Fruit fly (Drosophila melanogaster) whole organism, embryonic: Measurements from ENCODE around the gene miple1.

Experiments
- Ada2b ChIP-seq: fragments of 200-800 bp; sonication (Bioruptor generic); IDR thresholded peaks from 2 replicates; pipeline ENCODE4 v1.3.6; 2022; ENCODE audit warnings: missing biosample characterization, missing genetic modification characterization
- Bteb2 ChIP-seq: fragments of 200-800 bp; sonication (Bioruptor generic); optimal IDR thresholded peaks from 2 replicates; lab custom pipeline; 2016; ENCODE audit warnings: missing biosample characterization, missing genetic modification characterization
- CG10209 ChIP-seq: fragments of 200-800 bp; sonication (Bioruptor generic); optimal IDR thresholded peaks from 3 replicates; lab custom pipeline; 2017; ENCODE audit warnings: missing biosample characterization, mild to moderate bottlenecking, missing genetic modification characterization, missing genetic modification reagents
- CG1024 ChIP-seq: fragments of 200-800 bp; sonication (Bioruptor generic); IDR thresholded peaks from 2 replicates; pipeline ENCODE4 v1.3.6; 2022; ENCODE audit warnings: missing biosample characterization, missing genetic modification characterization
- CG11093 ChIP-seq: fragments of 200-800 bp; sonication (Bioruptor generic); IDR thresholded peaks from 3 replicates; pipeline ENCODE4 v1.3.6; 2022; ENCODE audit warnings: missing biosample characterization, missing genetic modification characterization
- CG11696 ChIP-seq: fragments of 200-800 bp; sonication (Bioruptor generic); IDR thresholded peaks from 2 replicates; pipeline ENCODE4 v1.3.6; 2022; ENCODE audit warnings: missing biosample characterization, missing genetic modification characterization
- CG12219 ChIP-seq: fragments of 200-800 bp; sonication (Bioruptor generic); optimal IDR thresholded peaks from 3 replicates; lab custom pipeline; 2018; ENCODE audit warnings: missing biosample characterization, mild to moderate bottlenecking, missing genetic modification characterization
- CG12769 ChIP-seq: fragments of 200-800 bp; sonication (Bioruptor generic); optimal IDR thresholded peaks from 2 replicates; lab custom pipeline; 2019; ENCODE audit warnings: missing biosample characterization, mild to moderate bottlenecking, missing genetic modification characterization, moderate library complexity
- CG12942 ChIP-seq: fragments of 200-800 bp; sonication (Bioruptor generic); optimal IDR thresholded peaks from 3 replicates; lab custom pipeline; 2016; ENCODE audit warnings: missing biosample characterization, missing genetic modification characterization
- CG13123 ChIP-seq: fragments of 200-800 bp; sonication (Bioruptor generic); optimal IDR thresholded peaks from 2 replicates; lab custom pipeline; 2016; ENCODE audit warnings: missing biosample characterization, missing genetic modification characterization
- CG13296 ChIP-seq: fragments of 200-800 bp; sonication (Bioruptor generic); optimal IDR thresholded peaks from 3 replicates; lab custom pipeline; 2018; ENCODE audit warnings: missing biosample characterization, mild to moderate bottlenecking, missing genetic modification characterization
- CG15479 ChIP-seq: fragments of 200-800 bp; sonication (Bioruptor generic); optimal IDR thresholded peaks from 3 replicates; lab custom pipeline; 2019; ENCODE audit warnings: missing biosample characterization, mild to moderate bottlenecking, missing genetic modification characterization, moderate library complexity
- CG16815 ChIP-seq: fragments of 200-800 bp; sonication (Bioruptor generic); optimal IDR thresholded peaks from 3 replicates; lab custom pipeline; 2017; ENCODE audit warnings: missing biosample characterization, mild to moderate bottlenecking, missing genetic modification characterization
- CG18599 ChIP-seq: fragments of 200-800 bp; sonication (Bioruptor generic); optimal IDR thresholded peaks from 3 replicates; lab custom pipeline; 2017; ENCODE audit warnings: missing biosample characterization, missing genetic modification characterization, mild to moderate bottlenecking, moderate library complexity, missing genetic modification reagents
- CG18764 ChIP-seq: fragments of 200-800 bp; sonication (Bioruptor generic); optimal IDR thresholded peaks from 3 replicates; lab custom pipeline; 2016; ENCODE audit warnings: missing biosample characterization, missing genetic modification characterization
- CG3407 ChIP-seq: fragments of 200-800 bp; sonication (Bioruptor generic); optimal IDR thresholded peaks from 2 replicates; lab custom pipeline; 2018; ENCODE audit warnings: missing biosample characterization, mild to moderate bottlenecking, missing genetic modification characterization
- CG3847 ChIP-seq: fragments of 200-800 bp; sonication (Bioruptor generic); IDR thresholded peaks from 2 replicates; pipeline ENCODE4 v1.3.6; 2022; ENCODE audit warnings: missing biosample characterization, missing genetic modification characterization
- CG4360 ChIP-seq: fragments of 200-800 bp; sonication (Bioruptor generic); IDR thresholded peaks from 2 replicates; pipeline ENCODE4 v1.3.6; 2022; ENCODE audit warnings: missing biosample characterization, missing genetic modification characterization
- CG6683 ChIP-seq: fragments of 200-800 bp; sonication (Bioruptor generic); optimal IDR thresholded peaks from 2 replicates; lab custom pipeline; 2017; ENCODE audit warnings: missing biosample characterization, mild to moderate bottlenecking, missing genetic modification characterization, missing genetic modification reagents
- CG7556 ChIP-seq: fragments of 200-800 bp; sonication (Bioruptor generic); optimal IDR thresholded peaks from 2 replicates; lab custom pipeline; 2017; ENCODE audit warnings: missing biosample characterization, mild to moderate bottlenecking, missing genetic modification characterization
- CG7745 ChIP-seq: fragments of 200-800 bp; sonication (Bioruptor generic); optimal IDR thresholded peaks from 2 replicates; lab custom pipeline; 2018; ENCODE audit warnings: missing biosample characterization, mild to moderate bottlenecking, missing genetic modification characterization, moderate library complexity
- CG9817 ChIP-seq: fragments of 200-800 bp; sonication (Bioruptor generic); optimal IDR thresholded peaks from 2 replicates; lab custom pipeline; 2018; ENCODE audit warnings: missing biosample characterization, mild to moderate bottlenecking, missing genetic modification characterization, moderate library complexity
- Dad ChIP-seq: fragments of 200-800 bp; sonication (Bioruptor generic); optimal IDR thresholded peaks from 3 replicates; lab custom pipeline; 2016; ENCODE audit warnings: missing biosample characterization, missing genetic modification characterization
- Dip3 ChIP-seq: fragments of 200-800 bp; sonication (Bioruptor generic); optimal IDR thresholded peaks from 3 replicates; lab custom pipeline; 2016; ENCODE audit warnings: missing biosample characterization, missing genetic modification characterization
- Eip74EF ChIP-seq, 2 experiments: fragments of 200-800 bp in 1 of 2; fragments of >200 bp in 1 of 2; sonication (Bioruptor generic) in 1 of 2; optimal IDR thresholded peaks; 2 replicates each; lab custom pipeline; 2017 to 2019; ENCODE audit warnings: missing biosample characterization in 2 of 2, missing genetic modification characterization in 2 of 2, mild to moderate bottlenecking in 1 of 2, moderate library complexity in 1 of 2
- Ets97D ChIP-seq: fragments of 200-800 bp; sonication (Bioruptor generic); optimal IDR thresholded peaks from 3 replicates; lab custom pipeline; 2016; ENCODE audit warnings: missing biosample characterization, missing genetic modification characterization
- H2.0 ChIP-seq: fragments of 200-800 bp; sonication (Bioruptor generic); IDR thresholded peaks from 2 replicates; pipeline ENCODE4 v1.3.6; 2022; ENCODE audit warnings: missing biosample characterization, missing genetic modification characterization
- Hand ChIP-seq: fragments of 200-800 bp; sonication (Bioruptor generic); optimal IDR thresholded peaks from 2 replicates; lab custom pipeline; 2017; ENCODE audit warnings: mild to moderate bottlenecking, missing biosample characterization, missing genetic modification reagents, missing genetic modification characterization
- MBD-R2 ChIP-seq: fragments of 200-800 bp; sonication (Bioruptor generic); IDR thresholded peaks from 2 replicates; pipeline ENCODE4 v1.3.6; 2022; ENCODE audit warnings: missing biosample characterization, missing genetic modification characterization
- Meics ChIP-seq: fragments of 200-800 bp; sonication (Bioruptor generic); optimal IDR thresholded peaks from 2 replicates; lab custom pipeline; 2017; ENCODE audit warnings: missing biosample characterization, mild to moderate bottlenecking, missing genetic modification characterization
- Mes4 ChIP-seq: fragments of 200-800 bp; sonication (Bioruptor generic); optimal IDR thresholded peaks from 2 replicates; lab custom pipeline; 2016; ENCODE audit warnings: missing biosample characterization, missing genetic modification characterization
- PHDP ChIP-seq: fragments of 200-800 bp; sonication (Bioruptor generic); optimal IDR thresholded peaks from 3 replicates; lab custom pipeline; 2018; ENCODE audit warnings: missing biosample characterization, mild to moderate bottlenecking, missing genetic modification characterization, moderate library complexity
- Stat92E ChIP-seq, 3 experiments: fragments of >200 bp in 2 of 3; fragments of 200-800 bp in 1 of 3; sonication (Bioruptor generic) in 1 of 3; optimal IDR thresholded peaks; 2 replicates each; lab custom pipeline; 2017 to 2019; ENCODE audit warnings: missing biosample characterization in 3 of 3, missing genetic modification characterization in 3 of 3, mild to moderate bottlenecking in 1 of 3, moderate library complexity in 1 of 3
- TFAM ChIP-seq: fragments of 200-800 bp; sonication (Bioruptor generic); optimal IDR thresholded peaks from 2 replicates; lab custom pipeline; 2017; ENCODE audit warnings: missing biosample characterization, missing genetic modification characterization, inconsistent platforms
- abd-A ChIP-seq: fragments of 200-800 bp; sonication (Bioruptor generic); optimal IDR thresholded peaks from 3 replicates; lab custom pipeline; 2019; ENCODE audit warnings: missing biosample characterization, mild to moderate bottlenecking, missing genetic modification characterization, moderate library complexity
- dpn ChIP-seq, 2 experiments: fragments of 200-800 bp; sonication (Bioruptor generic); optimal IDR thresholded peaks; 3 replicates each; lab custom pipeline; 2016; ENCODE audit warnings: missing biosample characterization in 2 of 2, missing genetic modification characterization in 2 of 2
- gcm2 ChIP-seq: fragments of 200-800 bp; sonication (Bioruptor generic); optimal IDR thresholded peaks from 2 replicates; lab custom pipeline; 2016; ENCODE audit warnings: missing biosample characterization, missing genetic modification characterization
- ham ChIP-seq: fragments of 200-800 bp; sonication (Bioruptor generic); IDR thresholded peaks from 2 replicates; pipeline ENCODE4 v1.3.6; 2022; ENCODE audit warnings: missing biosample characterization, missing genetic modification characterization
- hb ChIP-seq: fragments of 200-800 bp; sonication (Bioruptor generic); IDR thresholded peaks from 3 replicates; pipeline ENCODE4 v1.3.6; 2022; ENCODE audit warnings: missing biosample characterization, missing genetic modification characterization; ENCODE audit not compliant: partially characterized antibody
- nerfin-2 ChIP-seq: fragments of 200-800 bp; sonication (Bioruptor generic); IDR thresholded peaks from 2 replicates; pipeline ENCODE4 v1.3.6; 2022; ENCODE audit warnings: missing biosample characterization, missing genetic modification characterization; ENCODE audit not compliant: partially characterized antibody
- nom ChIP-seq: fragments of 200-800 bp; sonication (Bioruptor generic); optimal IDR thresholded peaks from 2 replicates; lab custom pipeline; 2017; ENCODE audit warnings: missing biosample characterization, missing genetic modification characterization, mild to moderate bottlenecking, moderate library complexity, missing genetic modification reagents
- otp ChIP-seq: fragments of 200-800 bp; sonication (Bioruptor generic); IDR thresholded peaks from 3 replicates; pipeline ENCODE4, ENCODE4 v1.3.6; 2022; ENCODE audit warnings: missing biosample characterization, missing genetic modification characterization
- pita ChIP-seq: fragments of 200-800 bp; sonication (Bioruptor generic); optimal IDR thresholded peaks from 2 replicates; lab custom pipeline; 2017; ENCODE audit warnings: missing biosample characterization, mild to moderate bottlenecking, missing genetic modification characterization
- pum ChIP-seq: fragments of 200-800 bp; sonication (Bioruptor generic); optimal IDR thresholded peaks from 2 replicates; lab custom pipeline; 2016; ENCODE audit warnings: missing biosample characterization, missing genetic modification characterization
- row ChIP-seq: fragments of 200-800 bp; sonication (Bioruptor generic); IDR thresholded peaks from 3 replicates; pipeline ENCODE4 v1.3.6; 2022; ENCODE audit warnings: missing biosample characterization, missing genetic modification characterization
- salm ChIP-seq: fragments of 200-800 bp; sonication (Bioruptor generic); optimal IDR thresholded peaks from 2 replicates; lab custom pipeline; 2018; ENCODE audit warnings: missing biosample characterization, mild to moderate bottlenecking, missing genetic modification characterization
- scrt ChIP-seq: fragments of 200-800 bp; sonication (Bioruptor generic); optimal IDR thresholded peaks from 2 replicates; lab custom pipeline; 2018; ENCODE audit warnings: missing biosample characterization, mild to moderate bottlenecking, missing genetic modification characterization, moderate library complexity
- sima ChIP-seq: fragments of 200-800 bp; sonication (Bioruptor generic); optimal IDR thresholded peaks from 2 replicates; lab custom pipeline; 2016; ENCODE audit warnings: missing biosample characterization, missing genetic modification characterization
- tll ChIP-seq, 2 experiments: fragments of 200-800 bp in 1 of 2; fragments of >200 bp in 1 of 2; sonication (Bioruptor generic) in 1 of 2; optimal IDR thresholded peaks; 2 replicates each; lab custom pipeline; 2017 to 2019; ENCODE audit warnings: missing biosample characterization in 2 of 2, missing genetic modification characterization in 2 of 2, mild to moderate bottlenecking in 1 of 2, moderate library complexity in 1 of 2

miple1 gene

dm6 chr3L:246644-247199 lies 20.4 kb upstream of the miple1 start (continued):
- TF ChIP-seq CG16815 (no peak), otp (no peak), CG4360 (GFP tag; lab: Robert Waterston, UW) (no peak), CG15479 (peak; percentile 76), Eip74EF (GFP tag; optimal IDR thresholded peaks at IDR 0.05; lab: Kevin White, UChicago) (no peak), row (GFP tag; lab: Robert Waterston, UW) (peak; percentile 50), nerfin-2 (GFP tag; lab: Robert Waterston, UW) (peak; percentile 55), CG13123 (no peak), CG18764 (GFP tag; lab: Kevin White, UChicago) (peak; percentile 47), CG11093 (no peak), Meics (GFP tag; lab: Kevin White, UChicago) (no peak), hb (peak; percentile 79), Bteb2 (GFP tag; lab: Kevin White, UChicago) (no peak), CG12942 (GFP tag; lab: Kevin White, UChicago) (no peak), nom (peak; percentile 26), tll (GFP tag; optimal IDR thresholded peaks at IDR 0.05; lab: Kevin White, UChicago) (no peak), salm (tag; lab: Kevin White, UChicago) (no peak), dpn (GFP tag; optimal IDR thresholded peaks at IDR 0.05; lab: Kevin White, UChicago) (peak; percentile 46 to 48), CG1024 (GFP tag; lab: Robert Waterston, UW) (no peak), CG3847 (peak; percentile 58), H2.0 (GFP tag; lab: Robert Waterston, UW) (no peak; the same call in none of the 2 replicates), CG7745 (tag; lab: Kevin White, UChicago) (no peak), CG7556 (GFP tag; lab: Kevin White, UChicago) (no peak), Hand (GFP tag; lab: Kevin White, UChicago) (no peak), pita (no peak), CG11696 (GFP tag; lab: Robert Waterston, UW) (no peak), Mes4 (GFP tag; lab: Kevin White, UChicago) (peak; percentile 49), PHDP (tag; lab: Kevin White, UChicago) (no peak), TFAM (GFP tag; lab: Kevin White, UChicago) (no peak), CG13296 (GFP tag; lab: Kevin White, UChicago) (no peak), CG12219 (no peak), Stat92E (GFP tag; optimal IDR thresholded peaks at IDR 0.05; lab: Kevin White, UChicago) (no peak), CG6683 (no peak), Dad (GFP tag; lab: Kevin White, UChicago) (peak; percentile 66), Ada2b (GFP tag; lab: Robert Waterston, UW) (peak; percentile 22; the same call in 1 of the 2 replicates), MBD-R2 (GFP tag; lab: Robert Waterston, UW) (peak; percentile 55), abd-A (tag; lab: Kevin White, UChicago) (no peak), pum (GFP tag; lab: Kevin White, UChicago) (peak; percentile 19), CG9817 (tag; lab: Kevin White, UChicago) (no peak), CG3407 (GFP tag; lab: Kevin White, UChicago) (no peak), Dip3 (GFP tag; lab: Kevin White, UChicago) (peak; percentile 34), Ets97D (peak; percentile 97), CG12769 (tag; lab: Kevin White, UChicago) (no peak), scrt (no peak), ham (GFP tag; lab: Robert Waterston, UW) (no peak), CG10209 (GFP tag; lab: Kevin White, UChicago) (peak; percentile 39), gcm2 (GFP tag; lab: Kevin White, UChicago) (no peak), sima (GFP tag; lab: Kevin White, UChicago) (no peak), CG18599 (GFP tag; lab: Kevin White, UChicago) (no peak)
